Fruit fly (Drosophila melanogaster) whole organism, embryonic: ENCODE data around the gene east.
A peak's percentile ranks its signal among the peaks of the same experiment; 100 is the strongest.

Experiments
- Aef1 ChIP-seq: fragments of 200-800 bp; sonication (Bioruptor generic); IDR thresholded peaks from 3 replicates; pipeline ENCODE4 v1.3.6; 2022; ENCODE audit warnings: missing biosample characterization, missing genetic modification characterization
- Asciz ChIP-seq: fragments of 200-800 bp; sonication (Bioruptor generic); optimal IDR thresholded peaks from 2 replicates; lab custom pipeline; 2017; ENCODE audit warnings: missing biosample characterization, mild to moderate bottlenecking, missing genetic modification characterization, missing genetic modification reagents
- CG10543 ChIP-seq: fragments of 200-800 bp; sonication (Bioruptor generic); optimal IDR thresholded peaks from 3 replicates; lab custom pipeline; 2017; ENCODE audit warnings: missing biosample characterization, mild to moderate bottlenecking, missing genetic modification characterization, moderate library complexity
- CG11247 ChIP-seq: fragments of 200-800 bp; sonication (Bioruptor generic); IDR thresholded peaks from 2 replicates; pipeline ENCODE4 v1.3.6; 2022; ENCODE audit warnings: missing biosample characterization, missing genetic modification characterization
- CG11456 ChIP-seq: fragments of 200-800 bp; sonication (Bioruptor generic); IDR thresholded peaks from 3 replicates; pipeline ENCODE4 v1.3.6; 2022; ENCODE audit warnings: missing biosample characterization, missing genetic modification characterization
- CG11504 ChIP-seq: fragments of 200-800 bp; sonication (Bioruptor generic); optimal IDR thresholded peaks from 3 replicates; lab custom pipeline; 2019; ENCODE audit warnings: missing biosample characterization, mild to moderate bottlenecking, missing genetic modification characterization, moderate library complexity
- CG13296 ChIP-seq: fragments of 200-800 bp; sonication (Bioruptor generic); optimal IDR thresholded peaks from 3 replicates; lab custom pipeline; 2018; ENCODE audit warnings: missing biosample characterization, mild to moderate bottlenecking, missing genetic modification characterization
- CG13775 ChIP-seq: fragments of 200-800 bp; sonication (Bioruptor generic); optimal IDR thresholded peaks from 3 replicates; lab custom pipeline; 2017; ENCODE audit warnings: missing biosample characterization, mild to moderate bottlenecking, missing genetic modification characterization
- CG15269 ChIP-seq: fragments of 200-800 bp; sonication (Bioruptor generic); optimal IDR thresholded peaks from 2 replicates; lab custom pipeline; 2018; ENCODE audit warnings: missing biosample characterization, mild to moderate bottlenecking, missing genetic modification characterization, moderate library complexity
- CG1602 ChIP-seq: fragments of 200-800 bp; sonication (Bioruptor generic); optimal IDR thresholded peaks from 3 replicates; lab custom pipeline; 2016; ENCODE audit warnings: missing biosample characterization, missing genetic modification characterization
- CG16779 ChIP-seq: fragments of 200-800 bp; sonication (Bioruptor generic); IDR thresholded peaks from 2 replicates; pipeline ENCODE4 v1.3.6; 2022; ENCODE audit warnings: missing biosample characterization, missing genetic modification characterization
- CG17186 ChIP-seq: fragments of 200-800 bp; sonication (Bioruptor generic); optimal IDR thresholded peaks from 3 replicates; lab custom pipeline; 2017; ENCODE audit warnings: missing biosample characterization, missing genetic modification reagents, missing genetic modification characterization
- CG17385 ChIP-seq: fragments of 200-800 bp; sonication (Bioruptor generic); optimal IDR thresholded peaks from 3 replicates; lab custom pipeline; 2018; ENCODE audit warnings: missing biosample characterization, mild to moderate bottlenecking, missing genetic modification characterization
- CG2120 ChIP-seq: fragments of 200-800 bp; sonication (Bioruptor generic); optimal IDR thresholded peaks from 3 replicates; lab custom pipeline; 2016; ENCODE audit warnings: missing biosample characterization, missing genetic modification characterization
- CG2199 ChIP-seq: fragments of 200-800 bp; sonication (Bioruptor generic); IDR thresholded peaks from 3 replicates; pipeline ENCODE4 v1.3.6; 2022; ENCODE audit warnings: missing biosample characterization, missing genetic modification characterization
- CG2678 ChIP-seq: fragments of 200-800 bp; sonication (Bioruptor generic); optimal IDR thresholded peaks from 3 replicates; lab custom pipeline; 2019; ENCODE audit warnings: missing biosample characterization, mild to moderate bottlenecking, missing genetic modification characterization, moderate library complexity
- CG31365 ChIP-seq: fragments of 200-800 bp; sonication (Bioruptor generic); optimal IDR thresholded peaks from 2 replicates; lab custom pipeline; 2018; ENCODE audit warnings: missing biosample characterization, mild to moderate bottlenecking, missing genetic modification characterization
- CG3163 ChIP-seq: fragments of 200-800 bp; sonication (Bioruptor generic); optimal IDR thresholded peaks from 3 replicates; lab custom pipeline; 2016; ENCODE audit warnings: missing biosample characterization, missing genetic modification characterization
- CG32767 ChIP-seq: fragments of 200-800 bp; sonication (Bioruptor generic); IDR thresholded peaks from 2 replicates; pipeline ENCODE4 v1.3.6; 2022; ENCODE audit warnings: missing biosample characterization, missing genetic modification characterization
- CG4424 ChIP-seq: fragments of 200-800 bp; sonication (Bioruptor generic); optimal IDR thresholded peaks from 3 replicates; lab custom pipeline; 2016; ENCODE audit warnings: missing biosample characterization, missing genetic modification characterization
- CG6654 ChIP-seq: fragments of 200-800 bp; sonication (Bioruptor generic); optimal IDR thresholded peaks from 2 replicates; lab custom pipeline; 2017; ENCODE audit warnings: missing biosample characterization, mild to moderate bottlenecking, missing genetic modification characterization
- CG6813 ChIP-seq: fragments of 200-800 bp; sonication (Bioruptor generic); optimal IDR thresholded peaks from 2 replicates; lab custom pipeline; 2017; ENCODE audit warnings: missing biosample characterization, missing genetic modification characterization, mild to moderate bottlenecking, moderate library complexity, missing genetic modification reagents
- CG8388 ChIP-seq: fragments of 200-800 bp; sonication (Bioruptor generic); optimal IDR thresholded peaks from 2 replicates; lab custom pipeline; 2019; ENCODE audit warnings: missing biosample characterization, mild to moderate bottlenecking, missing genetic modification characterization, moderate library complexity
- CG8765 ChIP-seq: fragments of 200-800 bp; sonication (Bioruptor generic); IDR thresholded peaks from 2 replicates; pipeline ENCODE4 v1.3.6; 2022; ENCODE audit warnings: missing biosample characterization, missing genetic modification characterization
- CG9876 ChIP-seq: fragments of 200-800 bp; sonication (Bioruptor generic); optimal IDR thresholded peaks from 2 replicates; lab custom pipeline; 2016; ENCODE audit warnings: missing biosample characterization, missing genetic modification characterization
- CHES-1-like ChIP-seq: fragments of 200-800 bp; sonication (Bioruptor generic); optimal IDR thresholded peaks from 2 replicates; lab custom pipeline; 2016; ENCODE audit warnings: missing biosample characterization, missing genetic modification characterization
- Dbx ChIP-seq: fragments of 200-800 bp; sonication (Bioruptor generic); IDR thresholded peaks from 3 replicates; pipeline ENCODE4 v1.3.6; 2022; ENCODE audit warnings: missing biosample characterization, missing genetic modification characterization
- E2f2 ChIP-seq: fragments of 200-800 bp; sonication (Bioruptor generic); IDR thresholded peaks from 2 replicates; pipeline ENCODE4 v1.3.6; 2022; ENCODE audit warnings: missing biosample characterization, missing genetic modification characterization
- Fer3 ChIP-seq: fragments of 200-800 bp; sonication (Bioruptor generic); optimal IDR thresholded peaks from 2 replicates; lab custom pipeline; 2018; ENCODE audit warnings: missing biosample characterization, mild to moderate bottlenecking, missing genetic modification characterization, moderate library complexity
- GATAe ChIP-seq: fragments of 200-800 bp; sonication (Bioruptor generic); conservative IDR thresholded peaks from 2 replicates; pipeline ENCODE4 v1.3.6; 2022; ENCODE audit warnings: missing biosample characterization, missing genetic modification characterization
- Gsc ChIP-seq: fragments of 200-800 bp; sonication (Bioruptor generic); IDR thresholded peaks from 2 replicates; pipeline ENCODE4 v1.3.6; 2022; ENCODE audit warnings: missing biosample characterization, missing genetic modification characterization
- Gug ChIP-seq: fragments of 200-800 bp; sonication (Bioruptor generic); IDR thresholded peaks from 4 replicates; pipeline ENCODE4 v1.3.6; 2022; ENCODE audit warnings: missing biosample characterization, missing genetic modification characterization
- HHEX ChIP-seq: fragments of 200-800 bp; sonication (Bioruptor generic); optimal IDR thresholded peaks from 3 replicates; lab custom pipeline; 2017; ENCODE audit warnings: missing biosample characterization, mild to moderate bottlenecking, missing genetic modification characterization, missing genetic modification reagents
- Optix ChIP-seq: fragments of 200-800 bp; sonication (Bioruptor generic); IDR thresholded peaks from 3 replicates; pipeline ENCODE4 v1.3.6; 2022; ENCODE audit warnings: missing biosample characterization, missing genetic modification characterization
- bbx ChIP-seq: fragments of 200-800 bp; sonication (Bioruptor generic); IDR thresholded peaks from 2 replicates; pipeline ENCODE4 v1.3.6; 2022; ENCODE audit warnings: missing biosample characterization, missing genetic modification characterization; ENCODE audit not compliant: partially characterized antibody
- chinmo ChIP-seq: fragments of 200-800 bp; sonication (Bioruptor generic); IDR thresholded peaks from 4 replicates; pipeline ENCODE4 v1.3.6; 2022; ENCODE audit warnings: missing biosample characterization, missing genetic modification characterization; ENCODE audit not compliant: partially characterized antibody
- dmrt99B ChIP-seq: fragments of 200-800 bp; sonication (Bioruptor generic); optimal IDR thresholded peaks from 2 replicates; lab custom pipeline; 2018; ENCODE audit warnings: missing biosample characterization, mild to moderate bottlenecking, missing genetic modification characterization, moderate library complexity
- fd102C ChIP-seq: fragments of 200-800 bp; sonication (Bioruptor generic); optimal IDR thresholded peaks from 2 replicates; lab custom pipeline; 2018; ENCODE audit warnings: missing biosample characterization, mild to moderate bottlenecking, missing genetic modification characterization, moderate library complexity
- hkb ChIP-seq, 2 experiments: fragments of 200-800 bp in 1 of 2; fragments of >200 bp in 1 of 2; sonication (Bioruptor generic) in 1 of 2; IDR thresholded peaks in 1 of 2; optimal IDR thresholded peaks in 1 of 2; 2 replicates each; pipeline versions ENCODE4 v1.3.6 to Lab custom; 2017 to 2022; ENCODE audit warnings: missing biosample characterization in 1 of 2, missing genetic modification characterization in 1 of 2
- insv ChIP-seq, 2 experiments: fragments of 200-800 bp; sonication (Bioruptor generic); optimal IDR thresholded peaks; 3 replicates each; lab custom pipeline; 2016 to 2018; ENCODE audit warnings: missing biosample characterization in 2 of 2, missing genetic modification characterization in 2 of 2
- lilli ChIP-seq: fragments of 200-800 bp; sonication (Bioruptor generic); optimal IDR thresholded peaks from 3 replicates; lab custom pipeline; 2016; ENCODE audit warnings: missing biosample characterization, missing genetic modification characterization
- luna ChIP-seq: fragments of 200-800 bp; sonication (Bioruptor generic); optimal IDR thresholded peaks from 2 replicates; lab custom pipeline; 2016; ENCODE audit warnings: missing biosample characterization, missing genetic modification characterization
- rib ChIP-seq: fragments of 200-800 bp; sonication (Bioruptor generic); IDR thresholded peaks from 2 replicates; pipeline ENCODE4 v1.3.6; 2022; ENCODE audit warnings: missing biosample characterization, missing genetic modification characterization
- sens-2 ChIP-seq: fragments of 200-800 bp; sonication (Bioruptor generic); IDR thresholded peaks from 2 replicates; pipeline ENCODE4 v1.3.6; 2022; ENCODE audit warnings: missing biosample characterization, missing genetic modification characterization
- sim ChIP-seq: fragments of 200-800 bp; sonication (Bioruptor generic); IDR thresholded peaks from 2 replicates; pipeline ENCODE4 v1.3.6; 2022; ENCODE audit warnings: missing biosample characterization, missing genetic modification characterization
- slp2 ChIP-seq: fragments of 200-800 bp; sonication (Bioruptor generic); optimal IDR thresholded peaks from 2 replicates; lab custom pipeline; 2016; ENCODE audit warnings: missing biosample characterization, missing genetic modification characterization
- tin ChIP-seq: fragments of 200-800 bp; sonication (Bioruptor generic); optimal IDR thresholded peaks from 3 replicates; lab custom pipeline; 2016; ENCODE audit warnings: missing biosample characterization, missing genetic modification characterization
- twi ChIP-seq: fragments of 200-800 bp; optimal IDR thresholded peaks from 2 replicates; lab custom pipeline; 2019; ENCODE audit warnings: missing biosample characterization, mild to moderate bottlenecking, missing genetic modification characterization, moderate library complexity
- vnd ChIP-seq: fragments of 200-800 bp; sonication (Bioruptor generic); IDR thresholded peaks from 3 replicates; pipeline ENCODE4 v1.3.6; 2022; ENCODE audit warnings: missing biosample characterization, missing genetic modification characterization; ENCODE audit not compliant: partially characterized antibody
- wdn ChIP-seq: fragments of 200-800 bp; sonication (Bioruptor generic); IDR thresholded peaks from 2 replicates; pipeline ENCODE4 v1.3.6; 2022; ENCODE audit warnings: missing biosample characterization, missing genetic modification characterization

The east gene

dm6 chrX:2070708-2071063 is 60.0 kb downstream of the east start (continued):
- TF ChIP-seq chinmo (no peak), CG17186 (GFP tag; lab: Kevin White, UChicago) (no peak), Gug (GFP tag; lab: Robert Waterston, UW) (peak; percentile 63; the same call in 2 of the 4 replicates), CG9876 (GFP tag; lab: Kevin White, UChicago) (peak; percentile 16), CHES-1-like (GFP tag; lab: Kevin White, UChicago) (peak; percentile 36), Asciz (GFP tag; lab: Kevin White, UChicago) (no peak), CG10543 (GFP tag; lab: Kevin White, UChicago) (peak; percentile 84), GATAe (GFP tag; lab: Robert Waterston, UW) (no peak), CG8765 (GFP tag; lab: Robert Waterston, UW) (0 out of 2 replicates have a peak, but pooled peaks have one; percentile 15), CG11504 (tag; lab: Kevin White, UChicago) (peak; percentile 74), CG1602 (peak; percentile 14), rib (GFP tag; lab: Robert Waterston, UW) (peak; percentile 74), slp2 (GFP tag; lab: Kevin White, UChicago) (peak; percentile 35), tin (peak; percentile 42), insv (GFP tag; optimal IDR thresholded peaks at IDR 0.05; lab: Kevin White, UChicago) (no peak), Fer3 (tag; lab: Kevin White, UChicago) (peak; percentile 58), sens-2 (GFP tag; lab: Robert Waterston, UW) (no peak), CG11456 (GFP tag; lab: Robert Waterston, UW) (peak; percentile 65; the same call in 1 of the 3 replicates), CG13296 (GFP tag; lab: Kevin White, UChicago) (peak; percentile 68), E2f2 (GFP tag; lab: Robert Waterston, UW) (peak; percentile 43), sim (GFP tag; lab: Robert Waterston, UW) (no peak), CG6813 (GFP tag; lab: Kevin White, UChicago) (no peak), CG6654 (GFP tag; lab: Kevin White, UChicago) (no peak), CG15269 (tag; lab: Kevin White, UChicago) (peak; percentile 72), lilli (peak; percentile 58), Aef1 (GFP tag; lab: Robert Waterston, UW) (peak; percentile 77), CG31365 (tag; lab: Kevin White, UChicago) (no peak), CG32767 (GFP tag; lab: Robert Waterston, UW) (peak; percentile 49; the same call in 1 of the 2 replicates), CG4424 (GFP tag; lab: Kevin White, UChicago) (no peak), hkb (optimal IDR thresholded peaks at IDR 0.05; lab: Kevin White, UChicago) (no peak), hkb (GFP tag; IDR thresholded peaks at IDR 0.05; lab: Robert Waterston, UW) (peak; percentile 72), twi (no peak), dmrt99B (peak; percentile 69), luna (peak; percentile 20), CG2678 (peak; percentile 78), Gsc (GFP tag; lab: Robert Waterston, UW) (0 out of 2 replicates have a peak, but pooled peaks have one; percentile 38), vnd (GFP tag; lab: Robert Waterston, UW) (no peak), CG2120 (GFP tag; lab: Kevin White, UChicago) (peak; percentile 70), Optix (GFP tag; lab: Robert Waterston, UW) (peak; percentile 59; the same call in 2 of the 3 replicates), HHEX (GFP tag; lab: Kevin White, UChicago) (peak; percentile 61), Dbx (peak; percentile 76), CG11247 (GFP tag; lab: Robert Waterston, UW) (peak; percentile 55), bbx (no peak), CG8388 (peak; percentile 30), fd102C (GFP tag; lab: Kevin White, UChicago) (no peak), CG13775 (GFP tag; lab: Kevin White, UChicago) (peak; percentile 26), CG17385 (peak; percentile 53), CG16779 (GFP tag; lab: Robert Waterston, UW) (no peak), wdn (GFP tag; lab: Robert Waterston, UW) (peak; percentile 65), CG2199 (GFP tag; lab: Robert Waterston, UW) (peak; percentile 34; the same call in 1 of the 3 replicates), CG3163 (GFP tag; lab: Kevin White, UChicago) (peak; percentile 46)
